Worm (Caenorhabditis elegans): Measurements from ENCODE around the gene acl-7.

acl-7 gene

ce11 chrII:12809725-12810124, 6.5 kb downstream of the acl-7 start:
- no peak for TF ChIP-seq skn-1 (tag; optimal IDR thresholded peaks at IDR 0.05)
- TF ChIP-seq ama-1 (optimal IDR thresholded peaks at IDR 0.05): no peak
- no peak for TF ChIP-seq unc-62 (GFP tag; optimal IDR thresholded peaks at IDR 0.05)
- no peak for TF ChIP-seq mdl-1 (tag; optimal IDR thresholded peaks at IDR 0.05)
- TF ChIP-seq lin-39 (tag; optimal IDR thresholded peaks at IDR 0.05): no peak
- TF ChIP-seq nhr-11 (tag; optimal IDR thresholded peaks at IDR 0.05): no peak
- no peak for TF ChIP-seq fkh-2 (tag; optimal IDR thresholded peaks at IDR 0.05)
- TF ChIP-seq unc-39 (tag; optimal IDR thresholded peaks at IDR 0.05): no peak
- no peak for TF ChIP-seq lsy-12 (tag; optimal IDR thresholded peaks at IDR 0.05)
- TF ChIP-seq ceh-9 (tag; optimal IDR thresholded peaks at IDR 0.05): no peak
- no peak for TF ChIP-seq pha-4 (tag; optimal IDR thresholded peaks at IDR 0.05)
- TF ChIP-seq ceh-28 (tag; optimal IDR thresholded peaks at IDR 0.05): no peak
- TF ChIP-seq ztf-4 (tag; optimal IDR thresholded peaks at IDR 0.05): no peak
- TF ChIP-seq snpc-4 (tag; optimal IDR thresholded peaks at IDR 0.05): no peak
- no peak for TF ChIP-seq sea-2 (GFP tag; optimal IDR thresholded peaks at IDR 0.05)
- TF ChIP-seq jun-1 (tag; optimal IDR thresholded peaks at IDR 0.05): no peak
- TF ChIP-seq daf-12 (tag; optimal IDR thresholded peaks at IDR 0.05): no peak
- no peak for TF ChIP-seq egl-27 (tag; optimal IDR thresholded peaks at IDR 0.05)

ce11 chrII:12808746-12809145, 7.5 kb downstream of the acl-7 start:
- TF ChIP-seq nhr-25 (tag; optimal IDR thresholded peaks at IDR 0.05) (no peak), nhr-12 (tag; optimal IDR thresholded peaks at IDR 0.05) (no peak), nhr-43 (tag; optimal IDR thresholded peaks at IDR 0.05; ENCODE audit: poor library complexity, severe bottlenecking) (no peak), zag-1 (tag; optimal IDR thresholded peaks at IDR 0.05) (no peak), eor-1 (tag; optimal IDR thresholded peaks at IDR 0.05) (no peak), unc-39 (tag; optimal IDR thresholded peaks at IDR 0.05) (no peak), jun-1 (tag; optimal IDR thresholded peaks at IDR 0.05) (no peak), sea-2 (GFP tag; optimal IDR thresholded peaks at IDR 0.05) (no peak), hmg-11 (tag; optimal IDR thresholded peaks at IDR 0.05) (no peak), nhr-23 (tag; optimal IDR thresholded peaks at IDR 0.05) (no peak)

DNA sequence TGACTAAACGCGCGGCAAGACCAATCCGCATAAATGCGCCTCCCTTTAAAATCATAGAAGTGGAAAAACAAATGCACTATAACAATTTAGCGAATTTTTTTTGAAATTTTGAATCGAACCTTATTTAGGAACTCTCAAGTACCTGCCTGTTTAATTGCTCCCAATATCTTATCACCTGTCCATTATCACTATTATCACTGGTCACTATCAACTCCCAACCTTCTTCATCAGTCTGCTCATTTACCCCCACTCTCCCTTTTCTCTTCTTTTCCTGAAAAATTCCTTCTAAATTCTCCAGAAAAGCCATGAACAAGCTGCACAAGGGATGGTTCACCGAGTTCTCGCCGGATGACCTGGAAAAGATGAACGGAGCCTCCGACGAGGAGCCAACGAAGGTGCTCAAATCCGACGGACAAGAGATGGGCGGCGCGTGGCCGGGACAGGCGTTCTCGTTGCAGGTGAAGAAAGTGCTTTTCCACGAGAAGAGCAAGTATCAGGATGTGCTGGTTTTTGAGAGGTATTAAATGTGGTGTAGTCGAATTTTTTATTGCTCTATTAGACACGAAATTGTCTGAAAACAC, 9.6 kb downstream of the acl-7 start, which contains the start of gene spds-1:
spds-1 (plus strand) TSS at position 298 of the 581 bp plus-strand sequence.
- no peak for TF ChIP-seq aly-2 (tag; optimal IDR thresholded peaks at IDR 0.05)
- peak; percentile 28 for TF ChIP-seq pqm-1 (tag; optimal IDR thresholded peaks at IDR 0.05)
- TF ChIP-seq elt-2 (tag; optimal IDR thresholded peaks at IDR 0.05): peak; percentile 59

ce11 chrII:12805765-12806384, 10.4 kb downstream of the acl-7 start:
- TF ChIP-seq lin-39 (tag; optimal IDR thresholded peaks at IDR 0.05): peak; percentile 58
- peak; percentile 79 for TF ChIP-seq hmg-11 (tag; optimal IDR thresholded peaks at IDR 0.05)
- TF ChIP-seq nhr-77 (tag; optimal IDR thresholded peaks at IDR 0.05): no peak
- peak; percentile 72 for TF ChIP-seq nfya-1 (tag; optimal IDR thresholded peaks at IDR 0.05; ENCODE audit: insufficient read depth)
- TF ChIP-seq egl-5 (tag; optimal IDR thresholded peaks at IDR 0.05): peak; percentile 1
- peak; percentile 79 for TF ChIP-seq lin-15B (tag; optimal IDR thresholded peaks at IDR 0.05)
- no peak for TF ChIP-seq mdl-1 (tag; optimal IDR thresholded peaks at IDR 0.05)
- no peak for TF ChIP-seq nhr-43 (tag; optimal IDR thresholded peaks at IDR 0.05; ENCODE audit: poor library complexity, severe bottlenecking)
- peak; percentile 21 for TF ChIP-seq pha-4 (tag; optimal IDR thresholded peaks at IDR 0.05)
- TF ChIP-seq ama-1 (optimal IDR thresholded peaks at IDR 0.05): peak; percentile 29

ce11 chrII:12805161-12805560, 11.1 kb downstream of the acl-7 start, which contains the start of the genes Y46G5A.18 and Y46G5A.47:
TSS of gene Y46G5A.18 (minus strand) at chrII:12805261.
TSS of gene Y46G5A.47 (minus strand) at chrII:12805306.
- TF ChIP-seq nhr-43 (tag; optimal IDR thresholded peaks at IDR 0.05; ENCODE audit: poor library complexity, severe bottlenecking) (no peak), nhr-25 (tag; optimal IDR thresholded peaks at IDR 0.05) (no peak), aly-2 (tag; optimal IDR thresholded peaks at IDR 0.05) (no peak), nfya-1 (tag; optimal IDR thresholded peaks at IDR 0.05; ENCODE audit: insufficient read depth) (no peak), tbx-2 (tag; optimal IDR thresholded peaks at IDR 0.05) (no peak), unc-62 (GFP tag; optimal IDR thresholded peaks at IDR 0.05) (no peak), mml-1 (tag; optimal IDR thresholded peaks at IDR 0.05) (no peak), zag-1 (tag; optimal IDR thresholded peaks at IDR 0.05) (no peak), nhr-77 (tag; optimal IDR thresholded peaks at IDR 0.05) (no peak), hmg-11 (tag; optimal IDR thresholded peaks at IDR 0.05) (no peak), ceh-28 (tag; optimal IDR thresholded peaks at IDR 0.05) (no peak), ama-1 (optimal IDR thresholded peaks at IDR 0.05) (no peak), daf-12 (tag; optimal IDR thresholded peaks at IDR 0.05) (no peak), egl-27 (tag; optimal IDR thresholded peaks at IDR 0.05) (no peak)

All from whole organism, L3 larva.